Worm (Caenorhabditis elegans): ENCODE measurements around the gene K10G4.5.
"Not testable (repeated sequence)": the region's sequence is repeated elsewhere in the genome, so short reads cannot be mapped to it uniquely, and the experiment has no call there.

Gene K10G4.5

ce11 chrV:17298657-17299056 lies 2.6 kb downstream of the K10G4.5 start:
- TF ChIP-seq unc-62 (GFP tag; optimal IDR thresholded peaks at IDR 0.05) = no peak

ce11 chrV:17296443-17296842 lies 4.8 kb downstream of the K10G4.5 start:
- no peak for TF ChIP-seq unc-62 (GFP tag; optimal IDR thresholded peaks at IDR 0.05)

ce11 chrV:17292740-17293139 lies 8.5 kb downstream of the K10G4.5 start:
- no peak for TF ChIP-seq unc-62 (GFP tag; optimal IDR thresholded peaks at IDR 0.05)

ce11 chrV:17284159-17284558 lies 17.1 kb downstream of the K10G4.5 start:
- TF ChIP-seq unc-62 (GFP tag; optimal IDR thresholded peaks at IDR 0.05) = no peak

ce11 chrV:17273249-17273648 lies 28.0 kb downstream of the K10G4.5 start, which contains the start of gene K10G4.10:
TSS of gene K10G4.10 (plus strand) at chrV:17273549.
- TF ChIP-seq unc-62 (GFP tag; optimal IDR thresholded peaks at IDR 0.05) = no peak

- no peak for TF ChIP-seq unc-62 (GFP tag; optimal IDR thresholded peaks at IDR 0.05)
These were observed 29.2 kb downstream of the K10G4.5 start for ce11 chrV:17272112-17272511.

ce11 chrV:17264855-17265254 lies 36.4 kb downstream of the K10G4.5 start, which contains the start of gene K10G4.3:
TSS of gene K10G4.3 (minus strand) at chrV:17264955.
- not testable (repeated sequence) for TF ChIP-seq unc-62 (GFP tag; optimal IDR thresholded peaks at IDR 0.05)

- no peak for TF ChIP-seq unc-62 (GFP tag; optimal IDR thresholded peaks at IDR 0.05)
These were observed 39.9 kb downstream of the K10G4.5 start for ce11 chrV:17261385-17261784.

- no peak for TF ChIP-seq unc-62 (GFP tag; optimal IDR thresholded peaks at IDR 0.05)
These were observed 42.4 kb downstream of the K10G4.5 start, which contains the start of gene fbxa-85 for ce11 chrV:17258868-17259267. TSS of gene fbxa-85 (plus strand) at chrV:17259168.

- no peak for TF ChIP-seq unc-62 (GFP tag; optimal IDR thresholded peaks at IDR 0.05)
These were observed 43.0 kb downstream of the K10G4.5 start for ce11 chrV:17258244-17258643.

ce11 chrV:17257637-17258036 lies 43.6 kb downstream of the K10G4.5 start:
- no peak for TF ChIP-seq unc-62 (GFP tag; optimal IDR thresholded peaks at IDR 0.05)

ce11 chrV:17255454-17255853 lies 45.8 kb downstream of the K10G4.5 start, which contains the start of gene srh-115:
TSS of gene srh-115 (plus strand) at chrV:17255754.
- TF ChIP-seq unc-62 (GFP tag; optimal IDR thresholded peaks at IDR 0.05) = no peak

ce11 chrV:17255028-17255427 lies 46.2 kb downstream of the K10G4.5 start, which contains the start of gene srh-116:
TSS of gene srh-116 (minus strand) at chrV:17255128.
- not testable (repeated sequence) for TF ChIP-seq unc-62 (GFP tag; optimal IDR thresholded peaks at IDR 0.05)

ce11 chrV:17251364-17251961 lies 49.8 kb downstream of the K10G4.5 start, which contains the start of gene Y61B8A.6:
TSS of gene Y61B8A.6 (plus strand) at chrV:17251911.
- no peak for TF ChIP-seq unc-62 (GFP tag; optimal IDR thresholded peaks at IDR 0.05)

ce11 chrV:17248915-17249314 lies 52.4 kb downstream of the K10G4.5 start, which contains the start of gene clec-243:
TSS of gene clec-243 (minus strand) at chrV:17249015.
- TF ChIP-seq unc-62 (GFP tag; optimal IDR thresholded peaks at IDR 0.05) = no peak
